Worm (Caenorhabditis elegans) whole organism, early embryonic: ENCODE results near the gene Y66D12A.8.

ENCODE experiments used
- B0310.2 ChIP-seq: sonication (generic microtip); optimal IDR thresholded peaks from 2 replicates; lab custom pipeline; 2016; ENCODE audit warnings: mild to moderate bottlenecking, missing genetic modification characterization, missing compliant biosample characterization
- F13C5.2 ChIP-seq: sonication (generic microtip); optimal IDR thresholded peaks from 2 replicates; lab custom pipeline; 2017; ENCODE audit warnings: mild to moderate bottlenecking, missing genetic modification characterization, inconsistent platforms, missing compliant biosample characterization
- aly-1 ChIP-seq: sonication (generic microtip); optimal IDR thresholded peaks from 2 replicates; lab custom pipeline; 2016; ENCODE audit warnings: missing genetic modification characterization, missing compliant biosample characterization
- ama-1 ChIP-seq: fragments of 150-350 bp; optimal IDR thresholded peaks from 2 replicates; lab custom pipeline; 2014
- ceh-13 ChIP-seq: fragments of 200-800 bp; sonication (Bioruptor generic); optimal IDR thresholded peaks from 2 replicates; lab custom pipeline; 2018; ENCODE audit warnings: mild to moderate bottlenecking, missing genetic modification characterization, missing compliant biosample characterization
- ceh-36 ChIP-seq: sonication (generic microtip); optimal IDR thresholded peaks from 2 replicates; lab custom pipeline; 2016; ENCODE audit warnings: missing genetic modification characterization, inconsistent platforms, missing compliant biosample characterization
- ets-7 ChIP-seq: sonication (generic microtip); optimal IDR thresholded peaks from 2 replicates; lab custom pipeline; 2016; ENCODE audit warnings: missing genotype, missing genetic modification characterization, missing compliant biosample characterization
- flt-1 ChIP-seq: fragments of 200-800 bp; sonication (Bioruptor generic); IDR thresholded peaks from 2 replicates; pipeline ENCODE4 v1.3.6; 2022; ENCODE audit warnings: missing genetic modification characterization, missing compliant biosample characterization
- hmbx-1 ChIP-seq: sonication (generic microtip); optimal IDR thresholded peaks from 2 replicates; lab custom pipeline; 2016; ENCODE audit warnings: mild to moderate bottlenecking, missing genetic modification characterization, missing compliant biosample characterization
- hmg-4 ChIP-seq: fragments of 200-800 bp; sonication (Bioruptor generic); optimal IDR thresholded peaks from 2 replicates; lab custom pipeline; 2018; ENCODE audit warnings: mild to moderate bottlenecking, missing genetic modification characterization, missing compliant biosample characterization
- hnd-1 ChIP-seq: sonication (generic microtip); optimal IDR thresholded peaks from 2 replicates; lab custom pipeline; 2016; ENCODE audit warnings: missing genetic modification characterization, missing compliant biosample characterization
- pes-1 ChIP-seq: fragments of 200-800 bp; sonication (Bioruptor generic); IDR thresholded peaks from 2 replicates; pipeline ENCODE4 v1.3.6; 2022; ENCODE audit warnings: missing genetic modification reagents, missing genetic modification characterization, missing compliant biosample characterization
- scrt-1 ChIP-seq: fragments of 200-800 bp; sonication (Bioruptor generic); IDR thresholded peaks from 2 replicates; pipeline ENCODE4 v1.3.6; 2022; ENCODE audit warnings: missing genetic modification characterization, missing compliant biosample characterization
- sea-1 ChIP-seq: fragments of 200-800 bp; sonication (Bioruptor generic); conservative IDR thresholded peaks from 2 replicates; pipeline ENCODE4 v1.3.6; 2022; ENCODE audit warnings: missing genetic modification characterization, missing compliant biosample characterization
- tbx-11 ChIP-seq: fragments of 200-800 bp; sonication (Bioruptor generic); IDR thresholded peaks from 2 replicates; pipeline ENCODE4 v1.3.6; 2022; ENCODE audit warnings: missing genetic modification characterization, missing compliant biosample characterization
- tbx-37 ChIP-seq: fragments of 200-800 bp; sonication (Bioruptor generic); conservative IDR thresholded peaks from 2 replicates; pipeline ENCODE4 v1.3.6; 2022; ENCODE audit warnings: missing genetic modification reagents, missing genetic modification characterization, missing compliant biosample characterization
- tra-4 ChIP-seq: sonication (generic microtip); optimal IDR thresholded peaks from 2 replicates; lab custom pipeline; 2017; ENCODE audit warnings: missing genetic modification characterization, missing compliant biosample characterization

The Y66D12A.8 gene

DNA sequence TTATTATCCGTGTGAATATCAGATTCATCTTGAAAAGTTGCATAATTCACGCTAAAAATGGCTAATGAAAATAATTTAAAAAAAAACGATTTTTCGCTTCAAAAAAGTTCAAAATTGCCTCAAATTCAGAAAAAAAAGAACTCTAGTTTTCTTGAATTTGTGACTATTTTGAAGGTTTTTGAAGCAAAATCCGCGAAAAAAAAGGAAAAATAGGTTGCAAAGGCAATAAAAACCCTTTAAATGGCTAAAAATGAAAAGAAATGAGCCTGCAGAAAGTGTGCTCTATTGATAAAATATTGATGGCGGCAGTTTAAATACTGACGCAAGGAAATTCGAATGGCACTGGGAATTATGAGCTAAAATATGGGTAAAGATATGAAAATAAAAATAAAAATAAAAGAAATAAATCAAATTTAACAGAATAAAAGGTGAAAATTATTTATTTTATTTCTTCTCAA lies 6.4 kb downstream of the Y66D12A.8 start, which contains the start of gene Y66D12A.7:
Gene Y66D12A.7 (minus strand): TSS at position 51 of the 458 bp plus-strand sequence.
- TF ChIP-seq hmbx-1 (tag; lab: Kevin White, UChicago), result no peak

DNA sequence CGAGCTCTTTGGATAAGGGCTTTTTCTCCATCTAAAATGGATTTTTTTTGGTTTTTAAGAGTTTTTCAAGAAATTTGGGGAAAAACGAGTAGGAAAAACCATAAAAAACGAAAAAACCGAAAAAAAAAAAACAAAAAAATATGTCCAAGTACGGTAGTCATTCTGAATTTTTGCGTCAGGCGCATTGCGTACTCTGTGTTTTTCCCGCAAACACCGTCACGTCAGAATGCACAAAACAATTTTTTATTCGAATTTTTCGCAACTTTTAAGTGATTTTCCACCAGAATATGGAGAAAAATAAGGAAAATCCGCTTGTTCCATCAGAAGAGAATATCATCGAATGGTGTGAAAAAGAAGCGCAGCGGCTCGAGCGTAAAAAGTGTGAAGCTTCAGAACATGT lies 7.4 kb downstream of the Y66D12A.8 start, which contains the start of the genes Y66D12A.6 and ceh-92:
Gene Y66D12A.6 (minus strand): TSS at position 31 of the 400 bp plus-strand sequence.
Gene ceh-92 (plus strand): TSS at position 229 of the 400 bp plus-strand sequence.
- TF ChIP-seq ceh-13 (GFP tag; lab: Kevin White, UChicago) (no peak), flt-1 (GFP tag; lab: Robert Waterston, UW) (no peak), tbx-37 (no peak), pes-1 (GFP tag; lab: Robert Waterston, UW) (no peak), tra-4 (tag; lab: Kevin White, UChicago) (no peak), hmg-4 (GFP tag; lab: Kevin White, UChicago) (no peak), ama-1 (lab: Kevin White, UChicago) (no peak), aly-1 (tag; lab: Kevin White, UChicago) (no peak), B0310.2 (tag; lab: Kevin White, UChicago) (no peak), scrt-1 (no peak), ceh-36 (no peak)

DNA sequence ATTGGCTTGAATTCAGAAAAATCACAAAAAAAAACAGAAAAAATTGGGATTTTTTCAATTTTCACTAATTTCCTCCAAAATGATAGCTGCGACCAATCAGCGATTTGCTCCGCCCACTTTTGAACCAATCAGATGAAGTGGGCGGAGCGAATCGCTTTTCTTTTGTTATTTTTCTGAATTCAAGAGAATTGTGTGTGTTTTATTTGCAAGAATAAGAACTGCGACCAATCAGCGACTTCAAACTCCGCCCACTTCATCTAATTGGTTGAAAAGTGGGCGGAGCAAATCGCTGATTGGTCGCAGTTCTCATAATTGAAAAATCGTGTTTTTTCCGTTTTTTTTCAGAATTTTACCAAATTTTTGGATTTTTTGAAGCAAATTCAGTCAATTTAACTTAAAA lies 8.5 kb downstream of the Y66D12A.8 start:
- TF ChIP-seq sea-1 (GFP tag; lab: Robert Waterston, UW) (no peak), hmg-4 (GFP tag; lab: Kevin White, UChicago) (no peak), hnd-1 (tag; lab: Kevin White, UChicago) (no peak), hmbx-1 (tag; lab: Kevin White, UChicago) (no peak), ceh-13 (GFP tag; lab: Kevin White, UChicago) (no peak), tbx-11 (GFP tag; lab: Robert Waterston, UW) (no peak), ets-7 (tag; lab: Kevin White, UChicago) (no peak)

DNA sequence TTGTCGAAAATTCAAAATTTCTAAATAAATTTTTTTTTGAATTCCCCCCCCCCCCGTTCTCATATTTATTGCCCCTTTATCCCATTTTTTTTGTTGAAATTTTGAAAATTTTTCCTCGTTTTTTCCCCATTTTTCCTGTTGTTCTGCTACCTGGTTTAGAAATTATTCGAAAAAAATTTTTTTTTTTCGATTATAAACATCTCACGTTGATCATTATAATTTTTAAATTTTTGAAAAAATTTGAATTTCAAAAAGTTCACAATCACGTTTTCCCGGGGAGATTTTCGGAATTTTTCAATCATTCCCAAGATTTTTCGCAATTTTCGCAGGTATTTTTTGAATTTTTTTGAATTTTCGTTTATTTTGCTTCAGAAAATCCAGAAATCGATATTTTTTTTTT lies 14.9 kb downstream of the Y66D12A.8 start, which contains the start of gene Y66D12A.3:
Gene Y66D12A.3 (plus strand): TSS at position 301 of the 400 bp plus-strand sequence.
- TF ChIP-seq ceh-36 (no peak), ama-1 (lab: Kevin White, UChicago) (no peak), pes-1 (GFP tag; lab: Robert Waterston, UW) (no peak), tra-4 (tag; lab: Kevin White, UChicago) (no peak), tbx-11 (GFP tag; lab: Robert Waterston, UW) (no peak), tbx-37 (no peak), sea-1 (GFP tag; lab: Robert Waterston, UW) (no peak), aly-1 (tag; lab: Kevin White, UChicago) (no peak), hmg-4 (GFP tag; lab: Kevin White, UChicago) (no peak), hnd-1 (tag; lab: Kevin White, UChicago) (no peak), scrt-1 (no peak), B0310.2 (tag; lab: Kevin White, UChicago) (no peak), hmbx-1 (tag; lab: Kevin White, UChicago) (no peak), F13C5.2 (tag; lab: Kevin White, UChicago) (no peak), ceh-13 (GFP tag; lab: Kevin White, UChicago) (no peak), ets-7 (tag; lab: Kevin White, UChicago) (no peak), flt-1 (GFP tag; lab: Robert Waterston, UW) (no peak)

DNA sequence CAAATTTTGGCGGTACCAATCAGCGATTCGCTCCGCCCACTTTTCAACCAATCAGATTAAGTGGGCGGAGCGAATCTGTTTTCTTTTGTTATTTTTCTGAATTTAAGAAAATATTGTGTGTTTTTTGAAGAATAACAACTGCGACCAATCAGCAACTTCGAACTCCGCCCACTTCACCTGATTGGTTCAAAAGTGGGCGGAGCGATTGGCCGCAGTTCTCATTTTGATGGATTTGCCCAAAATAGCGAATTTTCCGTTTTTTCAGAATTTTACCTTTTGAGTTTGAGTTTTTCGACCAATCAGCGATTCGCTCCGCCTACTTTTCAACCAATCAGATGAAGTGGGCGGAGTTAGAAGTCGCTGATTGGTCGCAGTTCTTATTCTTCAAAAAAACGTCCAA lies 15.3 kb downstream of the Y66D12A.8 start:
- no peak for TF ChIP-seq pes-1 (GFP tag; lab: Robert Waterston, UW)
- no peak for TF ChIP-seq aly-1 (tag; lab: Kevin White, UChicago)
- TF ChIP-seq B0310.2 (tag; lab: Kevin White, UChicago), result no peak
- TF ChIP-seq hmg-4 (GFP tag; lab: Kevin White, UChicago), result no peak
- no peak for TF ChIP-seq ceh-13 (GFP tag; lab: Kevin White, UChicago)
- TF ChIP-seq ceh-36, result no peak
- no peak for TF ChIP-seq F13C5.2 (tag; lab: Kevin White, UChicago)
- TF ChIP-seq tbx-11 (GFP tag; lab: Robert Waterston, UW), result no peak
- TF ChIP-seq ets-7 (tag; lab: Kevin White, UChicago), result no peak
- no peak for TF ChIP-seq tra-4 (tag; lab: Kevin White, UChicago)
- TF ChIP-seq tbx-37, result no peak
- no peak for TF ChIP-seq sea-1 (GFP tag; lab: Robert Waterston, UW)
- no peak for TF ChIP-seq ama-1 (lab: Kevin White, UChicago)
- TF ChIP-seq flt-1 (GFP tag; lab: Robert Waterston, UW), result no peak
- no peak for TF ChIP-seq hnd-1 (tag; lab: Kevin White, UChicago)

DNA sequence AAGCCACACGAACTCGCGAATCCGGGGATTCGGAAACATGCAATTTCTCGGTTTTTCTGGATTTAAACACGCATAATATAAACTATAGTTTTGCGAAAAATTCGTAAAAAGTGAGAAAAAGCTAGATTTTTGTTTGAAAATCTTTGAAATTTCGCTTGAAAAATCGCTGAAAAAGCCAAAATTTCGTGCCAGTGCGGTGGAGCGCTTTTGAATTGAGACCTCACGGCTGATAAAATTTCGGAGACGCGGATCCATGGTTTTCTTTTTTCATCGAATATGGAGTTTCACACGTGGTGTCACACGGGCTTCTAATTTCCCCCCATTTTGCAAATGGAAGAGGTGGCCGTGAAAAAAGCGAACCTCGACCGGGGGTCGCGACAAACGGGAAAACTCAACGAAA lies 16.2 kb downstream of the Y66D12A.8 start:
- TF ChIP-seq hnd-1 (tag; lab: Kevin White, UChicago) (no peak), hmbx-1 (tag; lab: Kevin White, UChicago) (no peak), ceh-13 (GFP tag; lab: Kevin White, UChicago) (no peak), scrt-1 (no peak), ceh-36 (no peak), pes-1 (GFP tag; lab: Robert Waterston, UW) (no peak), B0310.2 (tag; lab: Kevin White, UChicago) (no peak), ets-7 (tag; lab: Kevin White, UChicago) (no peak), sea-1 (GFP tag; lab: Robert Waterston, UW) (no peak), tra-4 (tag; lab: Kevin White, UChicago) (no peak), F13C5.2 (tag; lab: Kevin White, UChicago) (no peak), tbx-11 (GFP tag; lab: Robert Waterston, UW) (no peak), ama-1 (lab: Kevin White, UChicago) (no peak)

DNA sequence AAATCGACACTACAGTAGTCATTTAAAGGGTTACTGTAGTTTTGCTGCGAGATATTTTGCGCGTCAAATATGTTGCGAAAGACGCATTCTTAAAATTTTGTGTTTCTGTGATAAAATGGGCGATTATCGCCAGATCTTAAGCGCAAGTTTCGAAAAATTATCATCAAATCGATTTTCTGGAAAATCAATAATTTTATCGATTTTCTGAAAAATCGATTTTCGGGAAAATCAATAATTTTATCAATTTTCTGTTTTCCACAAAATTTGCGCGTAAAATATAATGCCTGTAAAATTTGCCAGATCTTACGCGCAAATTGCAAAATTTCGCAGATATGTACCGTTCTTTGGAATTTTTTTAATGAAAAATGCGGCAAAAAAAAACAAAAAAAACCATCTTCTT lies 18.1 kb downstream of the Y66D12A.8 start:
- TF ChIP-seq flt-1 (GFP tag; lab: Robert Waterston, UW), result no peak
- TF ChIP-seq aly-1 (tag; lab: Kevin White, UChicago), result no peak
- TF ChIP-seq tra-4 (tag; lab: Kevin White, UChicago), result no peak
- no peak for TF ChIP-seq hmg-4 (GFP tag; lab: Kevin White, UChicago)
- TF ChIP-seq ceh-36, result no peak
- no peak for TF ChIP-seq hnd-1 (tag; lab: Kevin White, UChicago)
- no peak for TF ChIP-seq ceh-13 (GFP tag; lab: Kevin White, UChicago)
- no peak for TF ChIP-seq F13C5.2 (tag; lab: Kevin White, UChicago)
